Worm (Caenorhabditis elegans): ENCODE data around the gene C14C6.13.

The C14C6.13 gene

ce11 chrV:581616-582015 lies 7.1 kb upstream of the C14C6.13 start, which contains the start of gene nstp-7:
TSS of gene nstp-7 (plus strand) at chrV:581916.
- TF ChIP-seq alr-1 (tag; optimal IDR thresholded peaks at IDR 0.05) (no peak), sma-3 (GFP tag; optimal IDR thresholded peaks at IDR 0.05) (no peak), crh-2 (tag; optimal IDR thresholded peaks at IDR 0.05) (no peak), skn-1 (tag; optimal IDR thresholded peaks at IDR 0.05) (no peak), nhr-12 (tag; optimal IDR thresholded peaks at IDR 0.05) (no peak), dmd-4 (tag; optimal IDR thresholded peaks at IDR 0.05) (no peak), nhr-23 (tag; optimal IDR thresholded peaks at IDR 0.05) (no peak), nhr-129 (tag; optimal IDR thresholded peaks at IDR 0.05) (no peak), unc-39 (tag; optimal IDR thresholded peaks at IDR 0.05) (no peak), mab-5 (tag; optimal IDR thresholded peaks at IDR 0.05) (no peak), fos-1 (tag; optimal IDR thresholded peaks at IDR 0.05) (no peak)

- TF ChIP-seq unc-62 (GFP tag; optimal IDR thresholded peaks at IDR 0.05) (no peak), nhr-129 (tag; optimal IDR thresholded peaks at IDR 0.05) (no peak), nhr-11 (tag; optimal IDR thresholded peaks at IDR 0.05) (no peak), mbf-1 (tag; optimal IDR thresholded peaks at IDR 0.05) (no peak), ama-1 (optimal IDR thresholded peaks at IDR 0.05) (no peak), ztf-1 (GFP tag; conservative IDR thresholded peaks at IDR 0.05) (no peak), unc-55 (GFP tag; optimal IDR thresholded peaks at IDR 0.05) (no peak), ZK546.5 (tag; optimal IDR thresholded peaks at IDR 0.05) (no peak), nhr-25 (tag; optimal IDR thresholded peaks at IDR 0.05) (no peak), nhr-77 (tag; optimal IDR thresholded peaks at IDR 0.05) (no peak), sem-4 (tag; optimal IDR thresholded peaks at IDR 0.05) (no peak), nhr-237 (tag; optimal IDR thresholded peaks at IDR 0.05) (no peak), nhr-6 (tag; optimal IDR thresholded peaks at IDR 0.05) (no peak), mdl-1 (tag; optimal IDR thresholded peaks at IDR 0.05) (no peak), ztf-11 (tag; optimal IDR thresholded peaks at IDR 0.05) (no peak), skn-1 (tag; optimal IDR thresholded peaks at IDR 0.05) (no peak), nhr-21 (tag; optimal IDR thresholded peaks at IDR 0.05) (no peak), lin-39 (tag; optimal IDR thresholded peaks at IDR 0.05) (no peak), lsy-2 (tag; optimal IDR thresholded peaks at IDR 0.05) (no peak), C34F6.9 (tag; optimal IDR thresholded peaks at IDR 0.05) (no peak)
These were observed 4.4 kb upstream of the C14C6.13 start, which contains the start of gene K06H6.4 for ce11 chrV:578977-579376. TSS of gene K06H6.4 (plus strand) at chrV:579277.

ce11 chrV:576918-577317 lies 2.4 kb upstream of the C14C6.13 start:
- no peak for TF ChIP-seq C34F6.9 (tag; optimal IDR thresholded peaks at IDR 0.05)

ce11 chrV:576070-576469 lies 1.5 kb upstream of the C14C6.13 start, which contains the start of gene K06H6.5:
TSS of gene K06H6.5 (plus strand) at chrV:576370.
- TF ChIP-seq nhr-129 (tag; optimal IDR thresholded peaks at IDR 0.05), result no peak
- TF ChIP-seq elt-3 (tag; optimal IDR thresholded peaks at IDR 0.05), result no peak
- no peak for TF ChIP-seq Y55F3AM.14 (GFP tag; optimal IDR thresholded peaks at IDR 0.05)
- no peak for TF ChIP-seq nhr-21 (tag; optimal IDR thresholded peaks at IDR 0.05)
- TF ChIP-seq elt-1 (tag; optimal IDR thresholded peaks at IDR 0.05), result no peak
- no peak for TF ChIP-seq mab-5 (tag; optimal IDR thresholded peaks at IDR 0.05)
- TF ChIP-seq skn-1 (tag; optimal IDR thresholded peaks at IDR 0.05), result no peak
- TF ChIP-seq ztf-1 (GFP tag; conservative IDR thresholded peaks at IDR 0.05), result no peak
- no peak for TF ChIP-seq alr-1 (tag; optimal IDR thresholded peaks at IDR 0.05)
- no peak for TF ChIP-seq lin-11 (tag; optimal IDR thresholded peaks at IDR 0.05)
- no peak for TF ChIP-seq mdl-1 (tag; optimal IDR thresholded peaks at IDR 0.05)
- no peak for TF ChIP-seq ama-1 (optimal IDR thresholded peaks at IDR 0.05)
- no peak for TF ChIP-seq zag-1 (tag; optimal IDR thresholded peaks at IDR 0.05)
- no peak for TF ChIP-seq lin-13 (GFP tag; optimal IDR thresholded peaks at IDR 0.05)
- TF ChIP-seq unc-62 (GFP tag; optimal IDR thresholded peaks at IDR 0.05), result no peak
- no peak for TF ChIP-seq nhr-11 (tag; optimal IDR thresholded peaks at IDR 0.05)
- no peak for TF ChIP-seq sma-3 (GFP tag; optimal IDR thresholded peaks at IDR 0.05)
- TF ChIP-seq F13H6.1 (tag; optimal IDR thresholded peaks at IDR 0.05), result no peak

ce11 chrV:568105-568504 lies 6.4 kb downstream of the C14C6.13 start, which contains the start of gene sri-72:
TSS of gene sri-72 (minus strand) at chrV:568205.
- TF ChIP-seq fos-1 (tag; optimal IDR thresholded peaks at IDR 0.05) (no peak), alr-1 (tag; optimal IDR thresholded peaks at IDR 0.05) (no peak), ama-1 (optimal IDR thresholded peaks at IDR 0.05) (no peak), ztf-11 (tag; optimal IDR thresholded peaks at IDR 0.05) (no peak), elt-1 (tag; optimal IDR thresholded peaks at IDR 0.05) (no peak), sma-3 (GFP tag; optimal IDR thresholded peaks at IDR 0.05) (no peak), lin-13 (GFP tag; optimal IDR thresholded peaks at IDR 0.05) (no peak), snpc-4 (tag; optimal IDR thresholded peaks at IDR 0.05) (no peak), nhr-12 (tag; optimal IDR thresholded peaks at IDR 0.05) (no peak), nhr-77 (tag; optimal IDR thresholded peaks at IDR 0.05) (no peak), ceh-16 (tag; optimal IDR thresholded peaks at IDR 0.05) (no peak), zag-1 (tag; optimal IDR thresholded peaks at IDR 0.05) (no peak), nhr-237 (tag; optimal IDR thresholded peaks at IDR 0.05) (no peak), ztf-4 (tag; optimal IDR thresholded peaks at IDR 0.05) (no peak), peb-1 (tag; optimal IDR thresholded peaks at IDR 0.05) (no peak)

All from whole organism, L2 larva.